Fruit fly (Drosophila melanogaster): ENCODE results near the gene eRF3.

Gene eRF3

DNA sequence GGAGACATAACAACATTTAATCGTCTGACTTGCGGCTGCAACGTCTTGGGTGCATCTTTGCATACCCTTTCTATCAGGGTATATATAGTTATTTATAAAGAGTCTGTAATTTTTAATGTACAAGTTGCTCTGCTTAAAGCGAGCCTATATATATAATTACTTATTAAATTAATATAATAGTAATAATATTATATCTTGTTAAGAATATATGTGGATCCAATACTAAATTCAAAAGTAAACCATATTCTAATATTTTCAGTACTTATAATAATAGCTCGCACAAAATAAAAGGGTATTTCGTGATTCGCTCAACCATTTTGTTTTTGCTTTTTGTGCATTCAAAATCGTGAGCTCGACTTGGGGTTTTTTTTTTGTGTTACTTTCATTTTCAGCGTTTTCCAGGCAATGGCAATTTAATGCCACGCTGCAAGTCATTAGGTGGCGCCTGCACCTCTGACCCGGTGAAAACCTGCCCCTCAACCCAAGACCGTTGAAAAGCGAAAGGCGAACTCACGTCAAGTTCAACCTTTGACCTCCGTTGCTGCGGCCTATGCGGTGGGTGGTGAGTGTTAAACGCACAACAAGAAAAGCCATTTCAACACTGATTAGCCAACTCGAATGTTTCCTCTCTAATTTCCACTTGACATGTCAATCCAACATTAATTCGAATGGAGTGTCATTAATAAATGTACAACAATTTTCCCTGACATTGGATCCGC is 51.8 kb downstream of the eRF3 start (continued):
- no peak for TF ChIP-seq CG6792 (GFP tag; optimal IDR thresholded peaks at IDR 0.05)
- TF ChIP-seq lz (GFP tag; optimal IDR thresholded peaks at IDR 0.05), result no peak
- TF ChIP-seq spab (GFP tag; optimal IDR thresholded peaks at IDR 0.05), result no peak
- no peak; the same call in 2 of the 3 replicates for TF ChIP-seq eg (GFP tag; IDR thresholded peaks at IDR 0.05)
- TF ChIP-seq OdsH (GFP tag; optimal IDR thresholded peaks at IDR 0.05), result peak; percentile 6
- TF ChIP-seq svp (GFP tag), result no peak
- TF ChIP-seq Lpt (GFP tag; optimal IDR thresholded peaks at IDR 0.05), result no peak
- TF ChIP-seq pdm3 (GFP tag; optimal IDR thresholded peaks at IDR 0.05), result no peak
- TF ChIP-seq CG7368 (GFP tag; optimal IDR thresholded peaks at IDR 0.05), result no peak
- no peak for TF ChIP-seq CG11902 (GFP tag; optimal IDR thresholded peaks at IDR 0.05)
- TF ChIP-seq dac (GFP tag; optimal IDR thresholded peaks at IDR 0.05), result no peak
- TF ChIP-seq Hr39 (GFP tag; optimal IDR thresholded peaks at IDR 0.05), result no peak
- TF ChIP-seq CG15336 (GFP tag; IDR thresholded peaks at IDR 0.05), result peak; percentile 60
- no peak for TF ChIP-seq CG16779 (tag; optimal IDR thresholded peaks at IDR 0.05)
- TF ChIP-seq Blimp-1 (GFP tag; optimal IDR thresholded peaks at IDR 0.05), result no peak
- no peak for TF ChIP-seq Ets96B (tag; optimal IDR thresholded peaks at IDR 0.05)
- TF ChIP-seq CG3032 (tag; optimal IDR thresholded peaks at IDR 0.05), result no peak
- TF ChIP-seq Eip93F (GFP tag; optimal IDR thresholded peaks at IDR 0.05), result no peak
- TF ChIP-seq CG6854 (GFP tag; optimal IDR thresholded peaks at IDR 0.05), result no peak
- TF ChIP-seq fd85E (GFP tag; optimal IDR thresholded peaks at IDR 0.05), result no peak
- TF ChIP-seq CG11762 (GFP tag; optimal IDR thresholded peaks at IDR 0.05; ENCODE audit: insufficient read depth), result no peak
- no peak for TF ChIP-seq net (GFP tag; optimal IDR thresholded peaks at IDR 0.05)

DNA sequence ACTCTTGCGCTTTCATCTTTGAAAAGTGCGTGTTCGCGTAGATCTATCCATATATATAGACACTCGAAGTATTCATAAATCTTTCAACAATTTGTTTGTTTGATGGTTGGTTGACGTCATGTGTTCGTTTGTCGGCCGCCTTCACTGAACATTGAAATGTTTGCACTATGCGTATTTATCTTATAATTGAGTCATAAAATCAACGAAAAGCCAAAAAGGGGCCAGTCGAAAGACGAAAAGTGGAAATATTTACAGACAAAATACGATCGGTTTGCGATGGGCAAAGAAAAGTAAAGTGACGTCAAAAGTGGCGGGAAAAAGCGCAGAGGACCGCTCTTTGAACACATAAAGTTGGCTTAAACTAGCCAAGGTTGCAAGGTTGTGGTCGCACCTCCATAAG is 53.1 kb downstream of the eRF3 start:
- TF ChIP-seq Eip78C (GFP tag), result peak; percentile 34
- no peak for TF ChIP-seq eg (GFP tag; IDR thresholded peaks at IDR 0.05)
- peak; percentile 92 for TF ChIP-seq fkh (GFP tag; optimal IDR thresholded peaks at IDR 0.05)
- TF ChIP-seq topi (GFP tag; optimal IDR thresholded peaks at IDR 0.05), result no peak
- TF ChIP-seq salr (GFP tag; optimal IDR thresholded peaks at IDR 0.05), result no peak
- no peak for TF ChIP-seq pdm3 (GFP tag; optimal IDR thresholded peaks at IDR 0.05)
- no peak for TF ChIP-seq acj6 (GFP tag; optimal IDR thresholded peaks at IDR 0.05)

DNA sequence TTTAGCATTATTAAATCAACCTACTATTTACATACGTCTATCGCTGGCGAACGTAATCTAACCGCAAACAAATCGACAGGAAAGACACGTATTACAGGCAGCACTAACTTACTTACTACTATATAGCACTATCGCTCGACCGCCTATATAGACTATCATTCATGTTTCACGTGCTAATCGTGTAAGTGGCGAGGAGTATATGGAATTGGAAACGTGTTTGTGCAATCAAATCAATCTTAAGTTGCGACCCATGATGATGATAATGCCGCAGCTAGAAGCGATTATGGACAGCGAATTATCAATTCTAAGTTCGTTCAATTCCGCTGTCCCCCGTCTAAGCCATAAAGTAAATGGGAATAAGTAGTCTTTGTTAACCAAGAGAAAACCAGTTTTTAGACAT is 53.6 kb downstream of the eRF3 start:
- TF ChIP-seq cyc (GFP tag; optimal IDR thresholded peaks at IDR 0.05), result no peak
- no peak for TF ChIP-seq CG6792 (GFP tag; optimal IDR thresholded peaks at IDR 0.05)
- no peak for TF ChIP-seq eg (GFP tag; IDR thresholded peaks at IDR 0.05)
- no peak for TF ChIP-seq lz (GFP tag; optimal IDR thresholded peaks at IDR 0.05)
- TF ChIP-seq CG8319 (GFP tag; optimal IDR thresholded peaks at IDR 0.05), result no peak
- TF ChIP-seq CG11294 (GFP tag; IDR thresholded peaks at IDR 0.05), result no peak
- no peak for TF ChIP-seq Ets21C (GFP tag; optimal IDR thresholded peaks at IDR 0.05)
- TF ChIP-seq Hr38 (GFP tag; optimal IDR thresholded peaks at IDR 0.05), result no peak
- TF ChIP-seq CG9139 (GFP tag; optimal IDR thresholded peaks at IDR 0.05), result no peak
- no peak for TF ChIP-seq Sox102F (GFP tag; optimal IDR thresholded peaks at IDR 0.05)
- TF ChIP-seq CG32006 (GFP tag; optimal IDR thresholded peaks at IDR 0.05), result no peak
- no peak for TF ChIP-seq CG6808 (GFP tag; optimal IDR thresholded peaks at IDR 0.05)

DNA sequence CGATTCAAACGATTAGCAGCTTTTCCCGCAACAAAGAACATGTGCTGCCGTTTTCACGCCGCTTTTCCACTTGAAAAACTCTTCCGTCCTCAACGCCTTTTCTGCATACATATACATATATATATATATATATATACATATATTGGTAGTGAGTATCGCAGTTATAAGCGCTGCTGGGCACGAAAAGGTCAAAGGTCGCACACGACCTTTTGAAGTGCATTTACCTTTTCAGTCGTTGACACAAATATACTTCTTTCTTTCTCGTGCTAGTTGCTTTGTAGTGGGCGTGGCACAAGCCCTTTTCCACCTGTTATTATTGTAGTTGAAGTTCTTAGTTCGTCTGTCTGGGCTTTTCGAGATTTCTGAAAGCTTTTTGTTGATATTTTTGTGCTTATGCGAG is 55.2 kb downstream of the eRF3 start:
- no peak for TF ChIP-seq CG4318 (GFP tag; optimal IDR thresholded peaks at IDR 0.05)
- no peak for TF ChIP-seq vri (GFP tag; optimal IDR thresholded peaks at IDR 0.05)
- no peak for TF ChIP-seq CG3032 (tag; optimal IDR thresholded peaks at IDR 0.05)
- no peak for TF ChIP-seq CG15336 (GFP tag; IDR thresholded peaks at IDR 0.05)
- TF ChIP-seq topi (GFP tag; optimal IDR thresholded peaks at IDR 0.05), result no peak
- TF ChIP-seq Smox (GFP tag; optimal IDR thresholded peaks at IDR 0.05), result no peak
- no peak for TF ChIP-seq CG3919 (GFP tag; optimal IDR thresholded peaks at IDR 0.05)
- TF ChIP-seq Sox102F (GFP tag; optimal IDR thresholded peaks at IDR 0.05), result no peak
- TF ChIP-seq CG7368 (GFP tag; optimal IDR thresholded peaks at IDR 0.05), result no peak
- no peak for TF ChIP-seq CG6792 (GFP tag; optimal IDR thresholded peaks at IDR 0.05)
- no peak for TF ChIP-seq Eip75B (GFP tag; optimal IDR thresholded peaks at IDR 0.05)

Measured in whole organism, prepupa.